Fruit fly (Drosophila melanogaster) whole organism, embryonic: ENCODE results near the gene CG43168.
A peak's percentile ranks its signal among the peaks of the same experiment; 100 is the strongest.

ENCODE experiments used
- BtbVII ChIP-seq: fragments of 200-800 bp; sonication (Bioruptor generic); optimal IDR thresholded peaks from 3 replicates; lab custom pipeline; 2017; ENCODE audit warnings: missing biosample characterization, mild to moderate bottlenecking, missing genetic modification characterization
- CG11398 ChIP-seq: fragments of 200-800 bp; sonication (Bioruptor generic); optimal IDR thresholded peaks from 2 replicates; lab custom pipeline; 2016; ENCODE audit warnings: missing biosample characterization, missing genetic modification characterization
- CG12219 ChIP-seq: fragments of 200-800 bp; sonication (Bioruptor generic); optimal IDR thresholded peaks from 3 replicates; lab custom pipeline; 2018; ENCODE audit warnings: missing biosample characterization, mild to moderate bottlenecking, missing genetic modification characterization
- CG12391 ChIP-seq: fragments of 200-800 bp; sonication (Bioruptor generic); optimal IDR thresholded peaks from 3 replicates; lab custom pipeline; 2018; ENCODE audit warnings: missing biosample characterization, mild to moderate bottlenecking, missing genetic modification characterization, moderate library complexity
- CG14014 ChIP-seq: fragments of 200-800 bp; sonication (Bioruptor generic); IDR thresholded peaks from 2 replicates; pipeline ENCODE4 v1.3.6; 2022; ENCODE audit warnings: missing biosample characterization, missing genetic modification characterization
- CG14710 ChIP-seq: fragments of 200-800 bp; sonication (Bioruptor generic); optimal IDR thresholded peaks from 3 replicates; lab custom pipeline; 2019; ENCODE audit warnings: missing biosample characterization, mild to moderate bottlenecking, missing genetic modification characterization, moderate library complexity
- CG17328 ChIP-seq: fragments of 200-800 bp; sonication (Bioruptor generic); IDR thresholded peaks from 2 replicates; pipeline ENCODE4 v1.3.6; 2022; ENCODE audit warnings: missing biosample characterization, missing genetic modification characterization
- CG2712 ChIP-seq: fragments of 200-800 bp; optimal IDR thresholded peaks from 3 replicates; lab custom pipeline; 2019; ENCODE audit warnings: missing biosample characterization, mild to moderate bottlenecking, missing genetic modification characterization, moderate library complexity
- CG2875 ChIP-seq: fragments of 200-800 bp; sonication (Bioruptor generic); optimal IDR thresholded peaks from 2 replicates; lab custom pipeline; 2017; ENCODE audit warnings: missing biosample characterization, mild to moderate bottlenecking, missing genetic modification characterization, missing genetic modification reagents
- CG5245 ChIP-seq: fragments of 200-800 bp; sonication (Bioruptor generic); optimal IDR thresholded peaks from 3 replicates; lab custom pipeline; 2016; ENCODE audit warnings: missing biosample characterization, missing genetic modification characterization
- CG6254 ChIP-seq: fragments of 200-800 bp; sonication (Bioruptor generic); optimal IDR thresholded peaks from 3 replicates; lab custom pipeline; 2017; ENCODE audit warnings: mild to moderate bottlenecking, missing biosample characterization, missing genetic modification reagents, missing genetic modification characterization
- CG8290 ChIP-seq, 3 experiments: fragments of 200-800 bp; sonication (Bioruptor generic); optimal IDR thresholded peaks; 2 replicates each; lab custom pipeline; 2016 to 2019; ENCODE audit warnings: missing biosample characterization in 3 of 3, missing genetic modification characterization in 3 of 3, mild to moderate bottlenecking in 2 of 3, moderate library complexity in 1 of 3
- CTCF ChIP-seq: fragments of 200-800 bp; sonication (Bioruptor generic); optimal IDR thresholded peaks from 2 replicates; lab custom pipeline; 2017; ENCODE audit warnings: missing biosample characterization, mild to moderate bottlenecking, missing genetic modification characterization, moderate library complexity
- D19A ChIP-seq: fragments of 200-800 bp; optimal IDR thresholded peaks from 3 replicates; lab custom pipeline; 2019; ENCODE audit warnings: missing biosample characterization, mild to moderate bottlenecking, missing genetic modification characterization, moderate library complexity
- Dip3 ChIP-seq: fragments of 200-800 bp; sonication (Bioruptor generic); optimal IDR thresholded peaks from 3 replicates; lab custom pipeline; 2016; ENCODE audit warnings: missing biosample characterization, missing genetic modification characterization
- ERR ChIP-seq: fragments of 200-800 bp; sonication (Bioruptor generic); optimal IDR thresholded peaks from 2 replicates; lab custom pipeline; 2016; ENCODE audit warnings: missing biosample characterization, missing genetic modification characterization
- Ets97D ChIP-seq: fragments of 200-800 bp; sonication (Bioruptor generic); optimal IDR thresholded peaks from 3 replicates; lab custom pipeline; 2016; ENCODE audit warnings: missing biosample characterization, missing genetic modification characterization
- Fer1 ChIP-seq: fragments of 200-800 bp; sonication (Bioruptor generic); optimal IDR thresholded peaks from 2 replicates; lab custom pipeline; 2017; ENCODE audit warnings: missing biosample characterization, mild to moderate bottlenecking, missing genetic modification characterization
- H15 ChIP-seq: fragments of 200-800 bp; sonication (Bioruptor generic); IDR thresholded peaks from 3 replicates; pipeline ENCODE4 v1.3.6; 2022; ENCODE audit warnings: missing biosample characterization, missing genetic modification characterization
- Hand ChIP-seq: fragments of 200-800 bp; sonication (Bioruptor generic); optimal IDR thresholded peaks from 2 replicates; lab custom pipeline; 2017; ENCODE audit warnings: mild to moderate bottlenecking, missing biosample characterization, missing genetic modification reagents, missing genetic modification characterization
- Hr3 ChIP-seq: fragments of 200-800 bp; sonication (Bioruptor generic); optimal IDR thresholded peaks from 3 replicates; lab custom pipeline; 2016; ENCODE audit warnings: missing biosample characterization, missing genetic modification characterization
- Mes4 ChIP-seq: fragments of 200-800 bp; sonication (Bioruptor generic); optimal IDR thresholded peaks from 2 replicates; lab custom pipeline; 2016; ENCODE audit warnings: missing biosample characterization, missing genetic modification characterization
- Neu2 ChIP-seq: fragments of 200-800 bp; sonication (Bioruptor generic); optimal IDR thresholded peaks from 3 replicates; lab custom pipeline; 2016; ENCODE audit warnings: missing biosample characterization, missing genetic modification characterization, borderline replicate concordance
- Poxn ChIP-seq: fragments of 200-800 bp; sonication (Bioruptor generic); IDR thresholded peaks from 2 replicates; pipeline ENCODE4 v1.3.6; 2022; ENCODE audit warnings: missing biosample characterization, missing genetic modification characterization
- Rfx ChIP-seq: fragments of 200-800 bp; sonication (Bioruptor generic); IDR thresholded peaks from 2 replicates; pipeline ENCODE4 v1.3.6; 2022; ENCODE audit warnings: missing biosample characterization, missing genetic modification characterization
- Sry-δ ChIP-seq: fragments of 200-800 bp; sonication (Bioruptor generic); optimal IDR thresholded peaks from 2 replicates; lab custom pipeline; 2016; ENCODE audit warnings: missing biosample characterization, missing genetic modification characterization
- Taf1 ChIP-seq: fragments of 200-800 bp; sonication (Bioruptor generic); IDR thresholded peaks from 2 replicates; pipeline ENCODE4 v1.3.6; 2022; ENCODE audit warnings: missing biosample characterization, missing genetic modification characterization
- Usf ChIP-seq: fragments of 200-800 bp; sonication (Bioruptor generic); optimal IDR thresholded peaks from 2 replicates; lab custom pipeline; 2017; ENCODE audit warnings: missing genotype, missing biosample characterization, missing genetic modification characterization
- Vsx1 ChIP-seq: fragments of 200-800 bp; sonication (Bioruptor generic); optimal IDR thresholded peaks from 2 replicates; lab custom pipeline; 2017; ENCODE audit warnings: missing biosample characterization, mild to moderate bottlenecking, missing genetic modification characterization, missing genetic modification reagents
- ab ChIP-seq: fragments of 200-800 bp; sonication (Bioruptor generic); optimal IDR thresholded peaks from 2 replicates; lab custom pipeline; 2016; ENCODE audit warnings: missing biosample characterization, missing genetic modification characterization
- ac ChIP-seq: fragments of 200-800 bp; sonication (Bioruptor generic); optimal IDR thresholded peaks from 3 replicates; lab custom pipeline; 2017; ENCODE audit warnings: missing biosample characterization, mild to moderate bottlenecking, missing genetic modification characterization
- az2 ChIP-seq: fragments of 200-800 bp; sonication (Bioruptor generic); optimal IDR thresholded peaks from 3 replicates; lab custom pipeline; 2016; ENCODE audit warnings: missing biosample characterization, missing genetic modification characterization
- cas ChIP-seq: fragments of 200-800 bp; sonication (Bioruptor generic); IDR thresholded peaks from 2 replicates; pipeline ENCODE4 v1.3.6; 2022; ENCODE audit warnings: missing biosample characterization, missing genetic modification characterization
- chn ChIP-seq: fragments of 200-800 bp; sonication (Bioruptor generic); optimal IDR thresholded peaks from 2 replicates; lab custom pipeline; 2016; ENCODE audit warnings: missing biosample characterization, missing genetic modification characterization
- croc ChIP-seq: fragments of 200-800 bp; sonication (Bioruptor generic); conservative IDR thresholded peaks from 3 replicates; pipeline ENCODE4 v1.3.6; 2022; ENCODE audit warnings: missing biosample characterization, missing genetic modification characterization
- dimm ChIP-seq: fragments of 200-800 bp; sonication (Bioruptor generic); IDR thresholded peaks from 2 replicates; pipeline ENCODE4 v1.3.6; 2022; ENCODE audit warnings: missing biosample characterization, missing genetic modification characterization
- eve ChIP-seq, 2 experiments: fragments of >200 bp; optimal IDR thresholded peaks; 2 replicates each; lab custom pipeline; 2017; ENCODE audit warnings: missing biosample characterization in 2 of 2, missing genetic modification characterization in 2 of 2
- grau ChIP-seq: fragments of 200-800 bp; optimal IDR thresholded peaks from 3 replicates; lab custom pipeline; 2019; ENCODE audit warnings: missing biosample characterization, mild to moderate bottlenecking, missing genetic modification characterization, moderate library complexity
- gsb ChIP-seq: fragments of 200-800 bp; sonication (Bioruptor generic); IDR thresholded peaks from 2 replicates; pipeline ENCODE4 v1.3.6; 2022; ENCODE audit warnings: missing biosample characterization, missing genetic modification characterization
- knrl ChIP-seq: fragments of 200-800 bp; sonication (Bioruptor generic); IDR thresholded peaks from 3 replicates; pipeline ENCODE4 v1.3.6; 2022; ENCODE audit warnings: missing biosample characterization, missing genetic modification characterization; ENCODE audit not compliant: partially characterized antibody
- lmd ChIP-seq: fragments of 200-800 bp; sonication (Bioruptor generic); IDR thresholded peaks from 2 replicates; pipeline ENCODE4 v1.3.6; 2022; ENCODE audit warnings: missing biosample characterization, missing genetic modification characterization
- nerfin-1 ChIP-seq: fragments of 200-800 bp; sonication (Bioruptor generic); optimal IDR thresholded peaks from 3 replicates; lab custom pipeline; 2019; ENCODE audit warnings: missing biosample characterization, mild to moderate bottlenecking, missing genetic modification characterization, moderate library complexity
- peb ChIP-seq: fragments of 200-800 bp; sonication (Bioruptor generic); IDR thresholded peaks from 2 replicates; pipeline ENCODE4 v1.3.6; 2022; ENCODE audit warnings: missing biosample characterization, missing genetic modification characterization
- sim ChIP-seq: fragments of 200-800 bp; sonication (Bioruptor generic); IDR thresholded peaks from 2 replicates; pipeline ENCODE4 v1.3.6; 2022; ENCODE audit warnings: missing biosample characterization, missing genetic modification characterization
- sima ChIP-seq: fragments of 200-800 bp; sonication (Bioruptor generic); optimal IDR thresholded peaks from 2 replicates; lab custom pipeline; 2016; ENCODE audit warnings: missing biosample characterization, missing genetic modification characterization
- sob ChIP-seq: fragments of 200-800 bp; sonication (Bioruptor generic); IDR thresholded peaks from 2 replicates; pipeline ENCODE4 v1.3.6; 2022; ENCODE audit warnings: missing biosample characterization, missing genetic modification characterization
- stwl ChIP-seq: fragments of 200-800 bp; sonication (Bioruptor generic); optimal IDR thresholded peaks from 3 replicates; lab custom pipeline; 2018; ENCODE audit warnings: missing biosample characterization, mild to moderate bottlenecking, missing genetic modification characterization, moderate library complexity
- sug ChIP-seq: fragments of 200-800 bp; optimal IDR thresholded peaks from 2 replicates; lab custom pipeline; 2019; ENCODE audit warnings: missing biosample characterization, mild to moderate bottlenecking, missing genetic modification characterization, moderate library complexity
- wdn ChIP-seq: fragments of 200-800 bp; sonication (Bioruptor generic); IDR thresholded peaks from 2 replicates; pipeline ENCODE4 v1.3.6; 2022; ENCODE audit warnings: missing biosample characterization, missing genetic modification characterization
- yki ChIP-seq: fragments of >200 bp; optimal IDR thresholded peaks from 3 replicates; lab custom pipeline; 2018

The CG43168 gene

dm6 chr3L:6263896-6264841 lies 11.4 kb upstream of the CG43168 start (continued):
- TF ChIP-seq CG12391 (tag; lab: Kevin White, UChicago) = peak; percentile 39
- TF ChIP-seq Dip3 = peak; percentile 39
- no peak for TF ChIP-seq Hand (GFP tag; lab: Kevin White, UChicago)
- peak; percentile 65 for TF ChIP-seq CG2712
- TF ChIP-seq knrl (GFP tag; lab: Robert Waterston, UW) = peak; percentile 54; the same call in 1 of the 3 replicates
- no peak for TF ChIP-seq ac (GFP tag; lab: Kevin White, UChicago)
- TF ChIP-seq gsb (GFP tag; lab: Robert Waterston, UW) = no peak
- no peak for TF ChIP-seq sima (GFP tag; lab: Kevin White, UChicago)
- TF ChIP-seq Fer1 (GFP tag; lab: Kevin White, UChicago) = no peak
- peak; percentile 7 for TF ChIP-seq Ets97D (GFP tag; lab: Kevin White, UChicago)
- TF ChIP-seq stwl (tag; lab: Kevin White, UChicago) = peak; percentile 45
- TF ChIP-seq sim = no peak
- peak; percentile 99 for TF ChIP-seq CTCF (GFP tag; lab: Kevin White, UChicago)
- TF ChIP-seq D19A = no peak
- TF ChIP-seq Hr3 (GFP tag; lab: Kevin White, UChicago) = peak; percentile 39
- peak; percentile 7 for TF ChIP-seq Sry-δ (GFP tag; lab: Kevin White, UChicago)
- peak; percentile 66 for TF ChIP-seq grau (tag; lab: Kevin White, UChicago)
- TF ChIP-seq az2 (GFP tag; lab: Kevin White, UChicago) = peak; percentile 51
- no peak for TF ChIP-seq yki
- peak; percentile 70 for TF ChIP-seq sob
- no peak for TF ChIP-seq sug
- no peak for TF ChIP-seq CG11398 (GFP tag; lab: Kevin White, UChicago)
- no peak for TF ChIP-seq ERR (GFP tag; lab: Kevin White, UChicago)
- TF ChIP-seq Neu2 (GFP tag; lab: Kevin White, UChicago) = no peak
- TF ChIP-seq cas (GFP tag; lab: Robert Waterston, UW) = no peak
- peak; percentile 27 for TF ChIP-seq CG8290 (GFP tag; optimal IDR thresholded peaks at IDR 0.05; lab: Kevin White, UChicago)
- peak in 1 of 2 experiments; percentile 54 for TF ChIP-seq CG8290 (tag; optimal IDR thresholded peaks at IDR 0.05; lab: Kevin White, UChicago)
- no peak for TF ChIP-seq CG12219
- no peak for TF ChIP-seq croc (GFP tag; lab: Robert Waterston, UW)
- TF ChIP-seq lmd = peak; percentile 40; the same call in 1 of the 2 replicates
- peak; percentile 11 for TF ChIP-seq Usf
- TF ChIP-seq Rfx (GFP tag; lab: Robert Waterston, UW) = peak; percentile 81
- TF ChIP-seq CG5245 (GFP tag; lab: Kevin White, UChicago) = no peak
- peak; percentile 21 for TF ChIP-seq ab (GFP tag; lab: Kevin White, UChicago)
- no peak for TF ChIP-seq BtbVII (GFP tag; lab: Kevin White, UChicago)
- no peak for TF ChIP-seq CG17328 (GFP tag; lab: Robert Waterston, UW)
- TF ChIP-seq dimm (GFP tag; lab: Robert Waterston, UW) = no peak
- TF ChIP-seq eve (GFP tag; optimal IDR thresholded peaks at IDR 0.05; lab: Kevin White, UChicago) = no peak
- no peak for TF ChIP-seq peb (GFP tag; lab: Robert Waterston, UW)
- peak; percentile 8 for TF ChIP-seq chn (GFP tag; lab: Kevin White, UChicago)
- TF ChIP-seq CG14710 = peak; percentile 28
- TF ChIP-seq wdn (GFP tag; lab: Robert Waterston, UW) = no peak
- TF ChIP-seq CG6254 (GFP tag; lab: Kevin White, UChicago) = no peak
- no peak for TF ChIP-seq Poxn (GFP tag; lab: Robert Waterston, UW)
- no peak for TF ChIP-seq Taf1
- peak; percentile 69 for TF ChIP-seq H15 (GFP tag; lab: Robert Waterston, UW)
- TF ChIP-seq CG14014 (GFP tag; lab: Robert Waterston, UW) = peak; percentile 30; the same call in 1 of the 2 replicates
- no peak for TF ChIP-seq Vsx1
- TF ChIP-seq CG2875 (GFP tag; lab: Kevin White, UChicago) = peak; percentile 29
- TF ChIP-seq nerfin-1 = no peak
- TF ChIP-seq Mes4 (GFP tag; lab: Kevin White, UChicago) = peak; percentile 11
